Worm (Caenorhabditis elegans) whole organism, mixed stage, embryonic: ENCODE measurements around the gene Y49F6C.2.

Experiments
- ceh-83 ChIP-seq: fragments of 200-800 bp; sonication (Bioruptor generic); optimal IDR thresholded peaks from 2 replicates; lab custom pipeline; 2018; ENCODE audit warnings: mild to moderate bottlenecking, missing genetic modification characterization, missing compliant biosample characterization
- ces-1 ChIP-seq: fragments of 150-350 bp; optimal IDR thresholded peaks from 2 replicates; lab custom pipeline; 2014; ENCODE audit warnings: missing biosample characterization, missing genetic modification reagents, missing genetic modification characterization
- elt-1 ChIP-seq: sonication (generic microtip); optimal IDR thresholded peaks from 2 replicates; lab custom pipeline; 2017; ENCODE audit warnings: missing genetic modification characterization, mild to moderate bottlenecking, missing compliant biosample characterization, antibody characterized with exemption, moderate library complexity, borderline replicate concordance; ENCODE audit not compliant: insufficient read depth
- elt-3 ChIP-seq: fragments of 150-350 bp; optimal IDR thresholded peaks from 2 replicates; lab custom pipeline; 2014; ENCODE audit warnings: missing biosample characterization, missing genetic modification characterization
- ham-2 ChIP-seq: fragments of 200-800 bp; sonication (Bioruptor generic); optimal IDR thresholded peaks from 2 replicates; lab custom pipeline; 2018; ENCODE audit warnings: mild to moderate bottlenecking, missing genetic modification characterization, missing compliant biosample characterization
- hlh-1 ChIP-seq: fragments of 150-350 bp; optimal IDR thresholded peaks from 2 replicates; lab custom pipeline; 2014; ENCODE audit warnings: missing biosample characterization, missing genetic modification reagents, missing genetic modification characterization
- lin-13 ChIP-seq: fragments of 150-350 bp; optimal IDR thresholded peaks from 2 replicates; lab custom pipeline; 2014; ENCODE audit warnings: missing biosample characterization, missing genetic modification characterization
- lsy-2 ChIP-seq: fragments of 150-350 bp; optimal IDR thresholded peaks from 2 replicates; lab custom pipeline; 2014; ENCODE audit warnings: missing biosample characterization, missing genetic modification characterization
- nhr-12 ChIP-seq: fragments of 150-350 bp; optimal IDR thresholded peaks from 2 replicates; lab custom pipeline; 2014; ENCODE audit warnings: missing biosample characterization, missing genetic modification characterization
- nhr-237 ChIP-seq: fragments of 150-350 bp; optimal IDR thresholded peaks from 2 replicates; lab custom pipeline; 2014; ENCODE audit warnings: missing biosample characterization, missing genetic modification characterization
- nhr-28 ChIP-seq: fragments of 150-350 bp; optimal IDR thresholded peaks from 2 replicates; lab custom pipeline; 2014; ENCODE audit warnings: missing biosample characterization, missing genetic modification characterization
- pha-4 ChIP-seq: fragments of 150-350 bp; optimal IDR thresholded peaks from 2 replicates; lab custom pipeline; 2018; ENCODE audit warnings: missing biosample characterization, missing genetic modification reagents, missing genetic modification characterization
- tbx-8 ChIP-seq: fragments of 200-800 bp; sonication (Bioruptor generic); optimal IDR thresholded peaks from 2 replicates; lab custom pipeline; 2018; ENCODE audit warnings: mild to moderate bottlenecking, missing genetic modification characterization, moderate library complexity, missing compliant biosample characterization
- ztf-11 ChIP-seq: fragments of 150-350 bp; optimal IDR thresholded peaks from 2 replicates; lab custom pipeline; 2014; ENCODE audit warnings: missing biosample characterization, missing genetic modification characterization

ce11 chrII:3370061-3370460 lies 8.3 kb upstream of the Y49F6C.2 start, which contains the start of gene Y49F6C.8:
- TF ChIP-seq ztf-11 (tag; lab: Kevin White, UChicago) (no peak), ces-1 (no peak), nhr-237 (tag; lab: Kevin White, UChicago) (no peak), elt-1 (no peak), tbx-8 (no peak), nhr-28 (tag; lab: Kevin White, UChicago) (no peak), nhr-12 (tag; lab: Kevin White, UChicago) (no peak), lsy-2 (tag; lab: Kevin White, UChicago) (peak; percentile 87), pha-4 (tag; lab: Kevin White, UChicago) (no peak), ceh-83 (no peak), elt-3 (tag; lab: Kevin White, UChicago) (no peak), lin-13 (tag; lab: Kevin White, UChicago) (no peak), ham-2 (GFP tag; lab: Kevin White, UChicago) (no peak), hlh-1 (no peak)
